Fruit fly (Drosophila melanogaster) whole organism, pupa: ENCODE data around the gene Glut1.
A peak's percentile ranks its signal among the peaks of the same experiment; 100 is the strongest.

Source experiments
- CG14655 ChIP-seq: fragments of 200-800 bp; sonication (Bioruptor generic); optimal IDR thresholded peaks from 3 replicates; lab custom pipeline; 2017; ENCODE audit warnings: mild to moderate bottlenecking, missing biosample characterization, missing genetic modification reagents, missing genetic modification characterization
- CG17806 ChIP-seq: fragments of 200-800 bp; sonication (Bioruptor generic); optimal IDR thresholded peaks from 2 replicates; lab custom pipeline; 2018; ENCODE audit warnings: missing biosample characterization, mild to moderate bottlenecking, missing genetic modification characterization, moderate library complexity
- CG4496 ChIP-seq: fragments of 200-800 bp; sonication (Bioruptor generic); IDR thresholded peaks from 3 replicates; pipeline ENCODE4 v1.3.6; 2022; ENCODE audit warnings: missing biosample characterization, missing genetic modification characterization
- CG8159 ChIP-seq: fragments of 200-800 bp; sonication (Bioruptor generic); optimal IDR thresholded peaks from 3 replicates; lab custom pipeline; 2018; ENCODE audit warnings: missing biosample characterization, mild to moderate bottlenecking, missing genetic modification characterization, moderate library complexity
- EcR ChIP-seq: fragments of 200-800 bp; sonication (Bioruptor generic); optimal IDR thresholded peaks from 3 replicates; lab custom pipeline; 2019; ENCODE audit warnings: missing biosample characterization, missing genetic modification characterization, mild to moderate bottlenecking, moderate library complexity, missing genetic modification reagents
- Ets98B ChIP-seq: fragments of 200-800 bp; sonication (Bioruptor generic); IDR thresholded peaks from 2 replicates; pipeline ENCODE4 v1.3.6; 2022; ENCODE audit warnings: missing biosample characterization, missing genetic modification characterization
- Pif1A ChIP-seq: fragments of 200-800 bp; sonication (Bioruptor generic); optimal IDR thresholded peaks from 3 replicates; lab custom pipeline; 2016; ENCODE audit warnings: missing biosample characterization, missing genetic modification characterization
- Snoo ChIP-seq: fragments of 200-800 bp; sonication (Bioruptor generic); optimal IDR thresholded peaks from 3 replicates; lab custom pipeline; 2017; ENCODE audit warnings: missing biosample characterization, mild to moderate bottlenecking, missing genetic modification characterization, inconsistent platforms
- fd96Ca ChIP-seq: fragments of 200-800 bp; sonication (Bioruptor generic); IDR thresholded peaks from 3 replicates; pipeline ENCODE4 v1.3.6; 2022; ENCODE audit warnings: missing biosample characterization, missing genetic modification characterization
- gl ChIP-seq: fragments of 200-800 bp; sonication (Bioruptor generic); optimal IDR thresholded peaks from 2 replicates; lab custom pipeline; 2018; ENCODE audit warnings: missing biosample characterization, mild to moderate bottlenecking, missing genetic modification characterization
- rn ChIP-seq: fragments of 200-800 bp; sonication (Bioruptor generic); IDR thresholded peaks from 2 replicates; pipeline ENCODE4 v1.3.6; 2022; ENCODE audit warnings: missing biosample characterization, missing genetic modification characterization

dm6 chr3L:904991-905745 is 8.7 kb upstream of the Glut1 start:
- TF ChIP-seq Pif1A (GFP tag; lab: Kevin White, UChicago) (no peak), rn (GFP tag; lab: Robert Waterston, UW) (no peak), CG14655 (GFP tag; lab: Kevin White, UChicago) (no peak), CG4496 (no peak), CG8159 (tag; lab: Kevin White, UChicago) (peak; percentile 36), CG17806 (no peak), Ets98B (GFP tag; lab: Robert Waterston, UW) (no peak), EcR (no peak), fd96Ca (GFP tag; lab: Robert Waterston, UW) (no peak), Snoo (peak; percentile 1), gl (tag; lab: Kevin White, UChicago) (no peak)
